Fruit fly (Drosophila melanogaster): ENCODE results near the gene Sec61gamma.

Gene Sec61gamma

dm6 chrX:19615990-19616663 lies 27.0 kb upstream of the Sec61gamma start, which contains the start of gene CG14210 (continued):
- peak; percentile 65 for TF ChIP-seq vnd (GFP tag; IDR thresholded peaks at IDR 0.05; ENCODE audit: partially characterized antibody)
- no peak for TF ChIP-seq dpn (GFP tag; optimal IDR thresholded peaks at IDR 0.05)
- peak; percentile 52 for TF ChIP-seq YL-1 (GFP tag; optimal IDR thresholded peaks at IDR 0.05)
- TF ChIP-seq Optix (GFP tag; IDR thresholded peaks at IDR 0.05): no peak
- peak; percentile 70 for TF ChIP-seq MBD-R2 (GFP tag; IDR thresholded peaks at IDR 0.05)
- no peak for TF ChIP-seq stc (GFP tag; IDR thresholded peaks at IDR 0.05)
- TF ChIP-seq BEAF-32 (GFP tag; optimal IDR thresholded peaks at IDR 0.05): peak; percentile 57
- TF ChIP-seq CG10959 (GFP tag; IDR thresholded peaks at IDR 0.05): no peak
- no peak for TF ChIP-seq az2 (GFP tag; optimal IDR thresholded peaks at IDR 0.05)
- TF ChIP-seq CG3065 (GFP tag; optimal IDR thresholded peaks at IDR 0.05): no peak
- peak; percentile 57 for TF ChIP-seq MESR4 (GFP tag; optimal IDR thresholded peaks at IDR 0.05)
- peak; percentile 90 for TF ChIP-seq dm (GFP tag; optimal IDR thresholded peaks at IDR 0.05)
- no peak for TF ChIP-seq Hmr (GFP tag; optimal IDR thresholded peaks at IDR 0.05)
- peak; percentile 84 for TF ChIP-seq Dp (GFP tag; optimal IDR thresholded peaks at IDR 0.05)
- no peak for TF ChIP-seq fd96Cb (tag; optimal IDR thresholded peaks at IDR 0.05)
- TF ChIP-seq gce (GFP tag; IDR thresholded peaks at IDR 0.05): no peak
- no peak; the same call in 2 of the 3 replicates for TF ChIP-seq CG34422 (GFP tag; IDR thresholded peaks at IDR 0.05)
- TF ChIP-seq dimm (GFP tag; IDR thresholded peaks at IDR 0.05): no peak
- TF ChIP-seq sob (GFP tag; IDR thresholded peaks at IDR 0.05): no peak
- TF ChIP-seq mld (GFP tag; IDR thresholded peaks at IDR 0.05; ENCODE audit: partially characterized antibody): 0 out of 3 replicates have a peak, but pooled peaks have one; percentile 53
- peak; percentile 62 for TF ChIP-seq CG16813 (GFP tag; IDR thresholded peaks at IDR 0.05; ENCODE audit: partially characterized antibody)
- TF ChIP-seq bowl (GFP tag; IDR thresholded peaks at IDR 0.05): no peak
- peak; percentile 37 for TF ChIP-seq CG17186 (GFP tag; optimal IDR thresholded peaks at IDR 0.05)
- TF ChIP-seq CG2678 (tag; optimal IDR thresholded peaks at IDR 0.05): no peak
- no peak for TF ChIP-seq TFAM (GFP tag; optimal IDR thresholded peaks at IDR 0.05)
- TF ChIP-seq unc-4 (GFP tag; IDR thresholded peaks at IDR 0.05; ENCODE audit: partially characterized antibody): peak; percentile 64
- TF ChIP-seq CG17568 (GFP tag; optimal IDR thresholded peaks at IDR 0.05): no peak
- peak; percentile 84 for TF ChIP-seq Dref (GFP tag; IDR thresholded peaks at IDR 0.05)
- TF ChIP-seq slou (GFP tag; optimal IDR thresholded peaks at IDR 0.05): no peak
- peak; percentile 75 for TF ChIP-seq bbx (GFP tag; IDR thresholded peaks at IDR 0.05; ENCODE audit: partially characterized antibody)
- peak; percentile 19 for TF ChIP-seq sens (GFP tag)
- TF ChIP-seq insv (GFP tag; optimal IDR thresholded peaks at IDR 0.05): no peak
- TF ChIP-seq CG6175 (GFP tag; IDR thresholded peaks at IDR 0.05): no peak
- TF ChIP-seq CG1603 (tag; optimal IDR thresholded peaks at IDR 0.05): peak; percentile 50
- TF ChIP-seq NFAT (GFP tag; IDR thresholded peaks at IDR 0.05): no peak
- no peak for TF ChIP-seq Dfd (GFP tag; optimal IDR thresholded peaks at IDR 0.05)
- TF ChIP-seq toy (GFP tag; IDR thresholded peaks at IDR 0.05): no peak
- no peak for TF ChIP-seq MTF-1 (GFP tag; optimal IDR thresholded peaks at IDR 0.05; ENCODE audit: borderline replicate concordance)
- TF ChIP-seq Max (GFP tag; optimal IDR thresholded peaks at IDR 0.05): peak; percentile 69
- TF ChIP-seq pzg (GFP tag; optimal IDR thresholded peaks at IDR 0.05): peak; percentile 57
- TF ChIP-seq CG7987 (GFP tag; optimal IDR thresholded peaks at IDR 0.05): peak; percentile 2
- TF ChIP-seq Fer1 (GFP tag; optimal IDR thresholded peaks at IDR 0.05): peak; percentile 2
- no peak for TF ChIP-seq CG6854 (GFP tag; optimal IDR thresholded peaks at IDR 0.05)
- peak; percentile 49; the same call in 2 of the 3 replicates for TF ChIP-seq Doc3 (GFP tag; IDR thresholded peaks at IDR 0.05; ENCODE audit: partially characterized antibody)
- peak; percentile 70 for TF ChIP-seq pfk (GFP tag; optimal IDR thresholded peaks at IDR 0.05)
- TF ChIP-seq CG6791 (GFP tag; IDR thresholded peaks at IDR 0.05; ENCODE audit: partially characterized antibody): peak; percentile 75; the same call in 2 of the 3 replicates
- TF ChIP-seq hbn (GFP tag; IDR thresholded peaks at IDR 0.05; ENCODE audit: partially characterized antibody): peak; percentile 60
- no peak for TF ChIP-seq CG31224 (GFP tag; IDR thresholded peaks at IDR 0.05)
- TF ChIP-seq CG18764 (GFP tag; optimal IDR thresholded peaks at IDR 0.05): no peak

Data from whole organism, embryonic.